Fruit fly (Drosophila melanogaster) whole organism, wandering third instar larva: ENCODE data around the gene Gr8a.

Experiments
- Abd-B ChIP-seq: fragments of >200 bp; optimal IDR thresholded peaks from 2 replicates; lab custom pipeline; 2017; ENCODE audit warnings: missing biosample characterization, missing genetic modification characterization
- CG32264 ChIP-seq: fragments of 200-800 bp; sonication (Bioruptor generic); optimal IDR thresholded peaks from 2 replicates; lab custom pipeline; 2016; ENCODE audit warnings: missing biosample characterization, missing genetic modification characterization
- CG9705 ChIP-seq: fragments of 200-800 bp; sonication (Bioruptor generic); optimal IDR thresholded peaks from 2 replicates; lab custom pipeline; 2018; ENCODE audit warnings: missing biosample characterization, mild to moderate bottlenecking, missing genetic modification characterization
- CrebA ChIP-seq: fragments of 200-800 bp; sonication (Bioruptor generic); optimal IDR thresholded peaks from 2 replicates; lab custom pipeline; 2016; ENCODE audit warnings: missing biosample characterization, mild to moderate bottlenecking, missing genetic modification characterization, borderline replicate concordance
- Dfd ChIP-seq: fragments of >200 bp; optimal IDR thresholded peaks from 2 replicates; lab custom pipeline; 2017; ENCODE audit warnings: missing biosample characterization, missing genetic modification characterization
- Dif ChIP-seq: fragments of 200-275, 200-300 bp; sonication (Bioruptor generic); optimal IDR thresholded peaks from 2 replicates; lab custom pipeline; 2018; ENCODE audit warnings: missing biosample characterization, missing genetic modification characterization; ENCODE audit not compliant: partially characterized antibody
- GATAd ChIP-seq: sonication (Bioruptor generic); optimal IDR thresholded peaks from 2 replicates; lab custom pipeline; 2016; ENCODE audit warnings: missing biosample characterization, missing genetic modification characterization
- HLH106 ChIP-seq: fragments of 200-800 bp; optimal IDR thresholded peaks from 3 replicates; lab custom pipeline; 2019; ENCODE audit warnings: missing biosample characterization, mild to moderate bottlenecking, missing genetic modification characterization, moderate library complexity
- Hnf4 ChIP-seq: fragments of 200-800 bp; sonication (Bioruptor generic); optimal IDR thresholded peaks from 2 replicates; lab custom pipeline; 2016; ENCODE audit warnings: missing biosample characterization, mild to moderate bottlenecking, missing genetic modification characterization
- Hr78 ChIP-seq: fragments of >200 bp; optimal IDR thresholded peaks from 2 replicates; lab custom pipeline; 2017; ENCODE audit warnings: missing biosample characterization, missing genetic modification characterization
- Hr83 ChIP-seq: fragments of 200-300 bp; sonication (Bioruptor generic); optimal IDR thresholded peaks from 2 replicates; lab custom pipeline; 2016; ENCODE audit warnings: missing biosample characterization, mild to moderate bottlenecking, missing genetic modification characterization, moderate library complexity; ENCODE audit not compliant: poor library complexity, severe bottlenecking
- Jra ChIP-seq: sonication (Bioruptor generic); optimal IDR thresholded peaks from 2 replicates; lab custom pipeline; 2016; ENCODE audit warnings: missing biosample characterization, missing genetic modification characterization
- Mio ChIP-seq: sonication (Bioruptor generic); optimal IDR thresholded peaks from 2 replicates; lab custom pipeline; 2016; ENCODE audit warnings: missing biosample characterization, missing genetic modification characterization
- Myc ChIP-seq: fragments of >200 bp; optimal IDR thresholded peaks from 2 replicates; lab custom pipeline; 2017
- N ChIP-seq: fragments of >200 bp; optimal IDR thresholded peaks from 2 replicates; lab custom pipeline; 2018; ENCODE audit warnings: missing biosample characterization, missing external identifiers, missing genetic modification characterization
- OdsH ChIP-seq: fragments of 200-800 bp; sonication (Bioruptor generic); optimal IDR thresholded peaks from 2 replicates; lab custom pipeline; 2016; ENCODE audit warnings: missing biosample characterization, mild to moderate bottlenecking, missing genetic modification characterization
- Rel ChIP-seq, 2 experiments: fragments of 200-800 bp; sonication (Bioruptor generic) in 1 of 2; optimal IDR thresholded peaks; 2 replicates in 1 of 2; 3 replicates in 1 of 2; lab custom pipeline; 2016 to 2019; ENCODE audit warnings: mild to moderate bottlenecking in 2 of 2, missing biosample characterization in 2 of 2, missing genetic modification characterization in 2 of 2, moderate library complexity in 1 of 2
- Sp1 ChIP-seq: fragments of 200-800 bp; sonication (Bioruptor generic); optimal IDR thresholded peaks from 3 replicates; lab custom pipeline; 2019; ENCODE audit warnings: missing biosample characterization, mild to moderate bottlenecking, missing genetic modification characterization, moderate library complexity
- Vsx2 ChIP-seq: fragments of 200-300, 225-300 bp; sonication (Bioruptor generic); optimal IDR thresholded peaks from 2 replicates; lab custom pipeline; 2018; ENCODE audit warnings: missing biosample characterization, missing genetic modification characterization; ENCODE audit not compliant: partially characterized antibody
- br ChIP-seq: fragments of 200-800 bp; sonication (Bioruptor generic); optimal IDR thresholded peaks from 2 replicates; lab custom pipeline; 2016; ENCODE audit warnings: missing biosample characterization, missing genetic modification characterization
- brk ChIP-seq: fragments of 200-800 bp; sonication (Bioruptor generic); optimal IDR thresholded peaks from 2 replicates; lab custom pipeline; 2016; ENCODE audit warnings: missing biosample characterization, mild to moderate bottlenecking, missing genetic modification characterization
- dl ChIP-seq, 2 experiments: fragments of 175-275, 200-275 bp in 1 of 2; fragments of 200-275 bp in 1 of 2; sonication (Bioruptor generic); optimal IDR thresholded peaks; lab custom pipeline; 2018; ENCODE audit warnings: mild to moderate bottlenecking in 2 of 2, missing biosample characterization in 2 of 2, missing genetic modification characterization in 2 of 2, moderate library complexity in 2 of 2; ENCODE audit not compliant: partially characterized antibody in 2 of 2, insufficient read depth in 1 of 2
- dmrt93B ChIP-seq: fragments of 200-800 bp; sonication (Bioruptor generic); optimal IDR thresholded peaks from 2 replicates; lab custom pipeline; 2018; ENCODE audit warnings: missing biosample characterization, mild to moderate bottlenecking, missing genetic modification characterization
- dsf ChIP-seq: sonication (Bioruptor generic); optimal IDR thresholded peaks from 2 replicates; lab custom pipeline; 2016; ENCODE audit warnings: missing biosample characterization, missing genetic modification characterization, borderline replicate concordance
- ey ChIP-seq: fragments of 200-800 bp; sonication (Bioruptor generic); optimal IDR thresholded peaks from 2 replicates; lab custom pipeline; 2016; ENCODE audit warnings: missing biosample characterization, missing genetic modification characterization
- foxo ChIP-seq, 2 experiments: fragments of 200-800 bp; sonication (Bioruptor generic); optimal IDR thresholded peaks; 2 replicates in 1 of 2; 3 replicates in 1 of 2; lab custom pipeline; 2016 to 2017; ENCODE audit warnings: missing biosample characterization in 2 of 2, missing genetic modification characterization in 2 of 2
- fru ChIP-seq: fragments of 200-800 bp; sonication (Bioruptor generic); optimal IDR thresholded peaks from 3 replicates; lab custom pipeline; 2016; ENCODE audit warnings: missing biosample characterization, mild to moderate bottlenecking, missing genetic modification characterization
- h ChIP-seq: fragments of 200-800 bp; sonication (Bioruptor generic); optimal IDR thresholded peaks from 3 replicates; lab custom pipeline; 2016; ENCODE audit warnings: missing biosample characterization, mild to moderate bottlenecking, missing genetic modification characterization
- jim ChIP-seq: fragments of 175-275, 200-325 bp; sonication (Bioruptor generic); optimal IDR thresholded peaks from 2 replicates; lab custom pipeline; 2016; ENCODE audit warnings: missing biosample characterization, mild to moderate bottlenecking, missing genetic modification characterization
- lola ChIP-seq: fragments of >200 bp; optimal IDR thresholded peaks from 2 replicates; lab custom pipeline; 2017; ENCODE audit warnings: missing biosample characterization, missing genetic modification characterization
- pan ChIP-seq: fragments of >200 bp; optimal IDR thresholded peaks from 2 replicates; lab custom pipeline; 2017
- psq ChIP-seq: fragments of 200-800 bp; sonication (Bioruptor generic); optimal IDR thresholded peaks from 3 replicates; lab custom pipeline; 2017; ENCODE audit warnings: missing biosample characterization, mild to moderate bottlenecking, missing genetic modification characterization, moderate library complexity
- rgr ChIP-seq: fragments of 200-800 bp; sonication (Bioruptor generic); optimal IDR thresholded peaks from 3 replicates; lab custom pipeline; 2016; ENCODE audit warnings: missing biosample characterization, mild to moderate bottlenecking, missing genetic modification characterization
- sage ChIP-seq: fragments of 200-800 bp; sonication (Bioruptor generic); optimal IDR thresholded peaks from 2 replicates; lab custom pipeline; 2016; ENCODE audit warnings: missing biosample characterization, mild to moderate bottlenecking, missing genetic modification characterization
- sv ChIP-seq: fragments of 200-800 bp; sonication (Bioruptor generic); optimal IDR thresholded peaks from 3 replicates; lab custom pipeline; 2016; ENCODE audit warnings: missing biosample characterization, missing genetic modification characterization
- tai ChIP-seq: sonication (Bioruptor generic); optimal IDR thresholded peaks from 2 replicates; lab custom pipeline; 2016; ENCODE audit warnings: missing biosample characterization, missing genetic modification characterization
- usp ChIP-seq: fragments of >200 bp; optimal IDR thresholded peaks from 2 replicates; lab custom pipeline; 2017; ENCODE audit warnings: missing biosample characterization, missing genetic modification characterization
- woc ChIP-seq: sonication (Bioruptor generic); optimal IDR thresholded peaks from 2 replicates; lab custom pipeline; 2016; ENCODE audit warnings: missing biosample characterization, mild to moderate bottlenecking, missing genetic modification characterization

The Gr8a gene

dm6 chrX:9195311-9195710, 31.6 kb upstream of the Gr8a start:
- no peak for TF ChIP-seq foxo (GFP tag; optimal IDR thresholded peaks at IDR 0.05; lab: Kevin White, UChicago)
- TF ChIP-seq Rel (GFP tag; optimal IDR thresholded peaks at IDR 0.05; lab: Kevin White, UChicago): no peak
- TF ChIP-seq Rel (tag; optimal IDR thresholded peaks at IDR 0.05; lab: Kevin White, UChicago): peak; percentile 92

- TF ChIP-seq jim (GFP tag; lab: Kevin White, UChicago) (no peak), CrebA (GFP tag; lab: Kevin White, UChicago) (no peak), Abd-B (no peak), Myc (lab: Kevin White, UChicago) (no peak), foxo (GFP tag; optimal IDR thresholded peaks at IDR 0.05; lab: Kevin White, UChicago) (peak in 1 of 2 experiments; percentile 83), Dif (no peak), CG32264 (GFP tag; lab: Kevin White, UChicago) (no peak), Dfd (GFP tag; lab: Kevin White, UChicago) (no peak), Mio (GFP tag; lab: Kevin White, UChicago) (no peak), dl (GFP tag; optimal IDR thresholded peaks at IDR 0.05; lab: Kevin White, UChicago; ENCODE audit: insufficient read depth in 1 of 2, partially characterized antibody in 2 of 2) (no peak), Sp1 (GFP tag; lab: Kevin White, UChicago) (peak; percentile 69), Hr83 (GFP tag; lab: Kevin White, UChicago) (peak; percentile 55), OdsH (GFP tag; lab: Kevin White, UChicago) (peak; percentile 79), rgr (GFP tag; lab: Kevin White, UChicago) (peak; percentile 85), Rel (GFP tag; optimal IDR thresholded peaks at IDR 0.05; lab: Kevin White, UChicago) (no peak), Rel (tag; optimal IDR thresholded peaks at IDR 0.05; lab: Kevin White, UChicago) (peak; percentile 37), brk (no peak), fru (GFP tag; lab: Kevin White, UChicago) (peak; percentile 77), usp (GFP tag; lab: Kevin White, UChicago) (no peak), dsf (GFP tag; lab: Kevin White, UChicago) (peak; percentile 66), sage (GFP tag; lab: Kevin White, UChicago) (peak; percentile 81), pan (lab: Kevin White, UChicago) (no peak), h (GFP tag; lab: Kevin White, UChicago) (peak; percentile 80), dmrt93B (GFP tag; lab: Kevin White, UChicago) (peak; percentile 36), Hr78 (no peak), Jra (peak; percentile 73), lola (no peak), br (GFP tag; lab: Kevin White, UChicago) (peak; percentile 63), Vsx2 (no peak), N (GFP tag; lab: Kevin White, UChicago) (no peak), sv (GFP tag; lab: Kevin White, UChicago) (peak; percentile 71), HLH106 (tag; lab: Kevin White, UChicago) (peak; percentile 74), woc (GFP tag; lab: Kevin White, UChicago) (peak; percentile 61), ey (GFP tag; lab: Kevin White, UChicago) (peak; percentile 59), GATAd (GFP tag; lab: Kevin White, UChicago) (no peak), CG9705 (GFP tag; lab: Kevin White, UChicago) (peak; percentile 44), psq (GFP tag; lab: Kevin White, UChicago) (peak; percentile 73), Hnf4 (GFP tag; lab: Kevin White, UChicago) (peak; percentile 81), tai (no peak)
Measured at dm6 chrX:9196362-9196761, 30.6 kb upstream of the Gr8a start, which contains the start of gene CG12118. TSS of gene CG12118 (minus strand) at chrX:9196414.

- TF ChIP-seq Dif (no peak), Rel (GFP tag; optimal IDR thresholded peaks at IDR 0.05; lab: Kevin White, UChicago) (no peak), Rel (tag; optimal IDR thresholded peaks at IDR 0.05; lab: Kevin White, UChicago) (peak; percentile 79), Dfd (GFP tag; lab: Kevin White, UChicago) (no peak)
Measured at dm6 chrX:9200234-9200633, 26.7 kb upstream of the Gr8a start.
